Worm (Caenorhabditis elegans) whole organism, L1 larva: ENCODE data around the gene C46E10.3.

Experiments used
- ama-1 ChIP-seq: fragments of 150-350 bp; optimal IDR thresholded peaks from 2 replicates; lab custom pipeline; 2014
- ceh-82 ChIP-seq, 3 experiments: fragments of 150-350 bp in 1 of 3; sonication (generic microtip) in 2 of 3; optimal IDR thresholded peaks; 2 replicates each; lab custom pipeline; 2014 to 2017; ENCODE audit warnings: missing biosample characterization in 3 of 3, missing genetic modification characterization in 3 of 3
- mep-1 ChIP-seq: fragments of 150-350 bp; optimal IDR thresholded peaks from 2 replicates; lab custom pipeline; 2014; ENCODE audit warnings: missing biosample characterization, missing genetic modification characterization
- nhr-237 ChIP-seq: fragments of 150-350 bp; optimal IDR thresholded peaks from 2 replicates; lab custom pipeline; 2014; ENCODE audit warnings: missing biosample characterization, missing genetic modification characterization
- nhr-90 ChIP-seq: sonication (generic microtip); optimal IDR thresholded peaks from 2 replicates; lab custom pipeline; 2016; ENCODE audit warnings: mild to moderate bottlenecking, missing genetic modification characterization, missing compliant biosample characterization; ENCODE audit not compliant: poor library complexity
- snpc-4 ChIP-seq: fragments of 150-350 bp; optimal IDR thresholded peaks from 2 replicates; lab custom pipeline; 2014; ENCODE audit warnings: missing biosample characterization, missing genetic modification characterization
- vab-15 ChIP-seq: sonication (generic microtip); optimal IDR thresholded peaks from 2 replicates; lab custom pipeline; 2017; ENCODE audit warnings: missing genotype, mild to moderate bottlenecking, missing genetic modification characterization, missing compliant biosample characterization

DNA sequence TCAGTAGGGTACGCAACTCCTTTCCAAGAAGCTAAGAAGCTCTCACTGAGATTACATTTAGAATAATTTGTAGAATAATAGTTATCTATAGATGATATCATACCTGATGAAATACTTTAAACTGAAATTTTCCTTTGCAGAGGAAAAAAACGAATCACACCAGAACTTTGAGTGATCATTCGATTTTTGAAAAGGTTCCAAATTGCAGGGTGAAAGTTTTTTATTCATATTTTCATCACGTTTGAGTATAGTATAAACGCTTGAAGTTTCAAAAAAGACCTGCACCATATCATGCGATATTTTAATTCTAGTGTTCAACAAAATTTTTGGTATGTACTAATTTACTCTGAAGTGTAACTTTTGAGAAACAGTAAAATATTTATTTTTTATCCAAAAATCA, 6.5 kb upstream of the C46E10.3 start, which contains the start of gene srh-100:
- TF ChIP-seq ama-1 (lab: Kevin White, UChicago) (no peak), snpc-4 (no peak), ceh-82 (tag; optimal IDR thresholded peaks at IDR 0.05; lab: Kevin White, UChicago) (no peak), nhr-90 (no peak), nhr-237 (no peak), vab-15 (tag; lab: Kevin White, UChicago) (no peak), mep-1 (tag; lab: Kevin White, UChicago) (no peak)
